Fruit fly (Drosophila melanogaster) Kc167 (cell line): ENCODE data around the gene CG34436.

ENCODE experiments used
- Myc ChIP-seq: fragments of >200 bp; optimal IDR thresholded peaks from 2 replicates; lab custom pipeline; 2017; ENCODE audit warnings: missing external identifiers
- Sin3A ChIP-seq: fragments of >200 bp; optimal IDR thresholded peaks from 2 replicates; lab custom pipeline; 2018; ENCODE audit warnings: missing external identifiers
- h ChIP-seq: fragments of >200 bp; optimal IDR thresholded peaks from 3 replicates; lab custom pipeline; 2018; ENCODE audit warnings: missing external identifiers
- insv ChIP-seq: fragments of >200 bp; optimal IDR thresholded peaks from 3 replicates; lab custom pipeline; 2018; ENCODE audit warnings: missing external identifiers
- psq ChIP-seq: fragments of >200 bp; optimal IDR thresholded peaks from 2 replicates; lab custom pipeline; 2017; ENCODE audit warnings: missing external identifiers
- ttk ChIP-seq: sonication (Bioruptor generic); optimal IDR thresholded peaks from 2 replicates; lab custom pipeline; 2017; ENCODE audit warnings: missing external identifiers

Gene CG34436

dm6 chr3R:28282280-28282679 is at the start of gene CG34436:
CG34436 (plus strand) TSS chr3R:28282580.
- TF ChIP-seq Sin3A (lab: Kevin White, UChicago) (no peak), psq (lab: Kevin White, UChicago) (no peak), ttk (lab: Kevin White, UChicago) (no peak), Myc (no peak), h (lab: Kevin White, UChicago) (no peak), insv (lab: Kevin White, UChicago) (no peak)

- TF ChIP-seq ttk (lab: Kevin White, UChicago) (no peak), psq (lab: Kevin White, UChicago) (no peak), Myc (no peak), h (lab: Kevin White, UChicago) (no peak), Sin3A (lab: Kevin White, UChicago) (no peak), insv (lab: Kevin White, UChicago) (no peak)
Observed at dm6 chr3R:28236158-28236557, 46.2 kb upstream of the CG34436 start.

dm6 chr3R:28237797-28238196 is 44.6 kb upstream of the CG34436 start:
- TF ChIP-seq psq (lab: Kevin White, UChicago) (no peak), insv (lab: Kevin White, UChicago) (no peak), Sin3A (lab: Kevin White, UChicago) (no peak), h (lab: Kevin White, UChicago) (no peak), ttk (lab: Kevin White, UChicago) (no peak), Myc (no peak)

dm6 chr3R:28263522-28263921 is 18.9 kb upstream of the CG34436 start, which contains the start of gene CG43125:
CG43125 (minus strand) TSS chr3R:28263622.
- no peak for TF ChIP-seq Myc
- no peak for TF ChIP-seq psq (lab: Kevin White, UChicago)
- TF ChIP-seq ttk (lab: Kevin White, UChicago): no peak
- TF ChIP-seq Sin3A (lab: Kevin White, UChicago): no peak
- no peak for TF ChIP-seq h (lab: Kevin White, UChicago)
- no peak for TF ChIP-seq insv (lab: Kevin White, UChicago)

dm6 chr3R:28264673-28265072 is 17.7 kb upstream of the CG34436 start, which contains the start of gene CG43124:
CG43124 (minus strand) TSS chr3R:28264773.
- TF ChIP-seq ttk (lab: Kevin White, UChicago): no peak
- TF ChIP-seq insv (lab: Kevin White, UChicago): no peak
- TF ChIP-seq Myc: no peak
- TF ChIP-seq Sin3A (lab: Kevin White, UChicago): no peak
- TF ChIP-seq h (lab: Kevin White, UChicago): no peak
- TF ChIP-seq psq (lab: Kevin White, UChicago): no peak

dm6 chr3R:28283419-28283818 is 1.0 kb downstream of the CG34436 start, which contains the start of gene CG34437:
CG34437 (plus strand) TSS chr3R:28283719.
- TF ChIP-seq insv (lab: Kevin White, UChicago): no peak
- TF ChIP-seq Myc: no peak
- no peak for TF ChIP-seq ttk (lab: Kevin White, UChicago)
- no peak for TF ChIP-seq h (lab: Kevin White, UChicago)
- no peak for TF ChIP-seq Sin3A (lab: Kevin White, UChicago)
- no peak for TF ChIP-seq psq (lab: Kevin White, UChicago)

- TF ChIP-seq Myc: no peak
- no peak for TF ChIP-seq h (lab: Kevin White, UChicago)
- no peak for TF ChIP-seq insv (lab: Kevin White, UChicago)
- TF ChIP-seq ttk (lab: Kevin White, UChicago): no peak
- TF ChIP-seq Sin3A (lab: Kevin White, UChicago): no peak
- TF ChIP-seq psq (lab: Kevin White, UChicago): no peak
Observed at dm6 chr3R:28291038-28291437, 8.7 kb downstream of the CG34436 start, which contains the start of gene Mst98Ca. Mst98Ca (plus strand) TSS chr3R:28291338.

- TF ChIP-seq insv (lab: Kevin White, UChicago): no peak
- no peak for TF ChIP-seq Myc
Observed at dm6 chr3R:28292498-28292897, 10.1 kb downstream of the CG34436 start, which contains the start of gene Mst98Cb. Mst98Cb (plus strand) TSS chr3R:28292798.

- TF ChIP-seq h (lab: Kevin White, UChicago) (no peak), ttk (lab: Kevin White, UChicago) (no peak), Myc (no peak), Sin3A (lab: Kevin White, UChicago) (no peak), psq (lab: Kevin White, UChicago) (no peak), insv (lab: Kevin White, UChicago) (no peak)
Observed at dm6 chr3R:28293748-28294147, 11.4 kb downstream of the CG34436 start, which contains the start of gene UQCR-14L. UQCR-14L (plus strand) TSS chr3R:28294048.

- TF ChIP-seq psq (lab: Kevin White, UChicago) (no peak), Myc (no peak), h (lab: Kevin White, UChicago) (no peak), Sin3A (lab: Kevin White, UChicago) (no peak), insv (lab: Kevin White, UChicago) (no peak), ttk (lab: Kevin White, UChicago) (no peak)
Observed at dm6 chr3R:28297513-28297912, 15.1 kb downstream of the CG34436 start.

dm6 chr3R:28304505-28304904 is 22.1 kb downstream of the CG34436 start, which contains the start of gene CG12516:
CG12516 (minus strand) TSS chr3R:28304605.
- TF ChIP-seq insv (lab: Kevin White, UChicago) (no peak), ttk (lab: Kevin White, UChicago) (no peak), psq (lab: Kevin White, UChicago) (no peak), Myc (no peak)

- TF ChIP-seq Sin3A (lab: Kevin White, UChicago): no peak
- no peak for TF ChIP-seq insv (lab: Kevin White, UChicago)
- TF ChIP-seq Myc: no peak
- TF ChIP-seq h (lab: Kevin White, UChicago): no peak
- no peak for TF ChIP-seq ttk (lab: Kevin White, UChicago)
- no peak for TF ChIP-seq psq (lab: Kevin White, UChicago)
Observed at dm6 chr3R:28305959-28306358, 23.6 kb downstream of the CG34436 start.
